Fruit fly (Drosophila melanogaster) whole organism, embryonic: ENCODE measurements around the gene bun.

Experiments used
- CG1602 ChIP-seq: fragments of 200-800 bp; sonication (Bioruptor generic); optimal IDR thresholded peaks from 3 replicates; lab custom pipeline; 2016; ENCODE audit warnings: missing biosample characterization, missing genetic modification characterization
- CG16779 ChIP-seq: fragments of 200-800 bp; sonication (Bioruptor generic); IDR thresholded peaks from 2 replicates; pipeline ENCODE4 v1.3.6; 2022; ENCODE audit warnings: missing biosample characterization, missing genetic modification characterization
- CG17612 ChIP-seq: fragments of 200-800 bp; sonication (Bioruptor generic); IDR thresholded peaks from 2 replicates; pipeline ENCODE4 v1.3.6; 2022; ENCODE audit warnings: missing biosample characterization, missing genetic modification characterization
- h ChIP-seq: fragments of >200 bp; optimal IDR thresholded peaks from 2 replicates; lab custom pipeline; 2017
- insv ChIP-seq, 2 experiments: fragments of 200-800 bp; sonication (Bioruptor generic); optimal IDR thresholded peaks; 3 replicates each; lab custom pipeline; 2016 to 2018; ENCODE audit warnings: missing biosample characterization in 2 of 2, missing genetic modification characterization in 2 of 2
- kah ChIP-seq: fragments of 200-800 bp; sonication (Bioruptor generic); optimal IDR thresholded peaks from 2 replicates; lab custom pipeline; 2018; ENCODE audit warnings: missing biosample characterization, mild to moderate bottlenecking, missing genetic modification characterization

DNA sequence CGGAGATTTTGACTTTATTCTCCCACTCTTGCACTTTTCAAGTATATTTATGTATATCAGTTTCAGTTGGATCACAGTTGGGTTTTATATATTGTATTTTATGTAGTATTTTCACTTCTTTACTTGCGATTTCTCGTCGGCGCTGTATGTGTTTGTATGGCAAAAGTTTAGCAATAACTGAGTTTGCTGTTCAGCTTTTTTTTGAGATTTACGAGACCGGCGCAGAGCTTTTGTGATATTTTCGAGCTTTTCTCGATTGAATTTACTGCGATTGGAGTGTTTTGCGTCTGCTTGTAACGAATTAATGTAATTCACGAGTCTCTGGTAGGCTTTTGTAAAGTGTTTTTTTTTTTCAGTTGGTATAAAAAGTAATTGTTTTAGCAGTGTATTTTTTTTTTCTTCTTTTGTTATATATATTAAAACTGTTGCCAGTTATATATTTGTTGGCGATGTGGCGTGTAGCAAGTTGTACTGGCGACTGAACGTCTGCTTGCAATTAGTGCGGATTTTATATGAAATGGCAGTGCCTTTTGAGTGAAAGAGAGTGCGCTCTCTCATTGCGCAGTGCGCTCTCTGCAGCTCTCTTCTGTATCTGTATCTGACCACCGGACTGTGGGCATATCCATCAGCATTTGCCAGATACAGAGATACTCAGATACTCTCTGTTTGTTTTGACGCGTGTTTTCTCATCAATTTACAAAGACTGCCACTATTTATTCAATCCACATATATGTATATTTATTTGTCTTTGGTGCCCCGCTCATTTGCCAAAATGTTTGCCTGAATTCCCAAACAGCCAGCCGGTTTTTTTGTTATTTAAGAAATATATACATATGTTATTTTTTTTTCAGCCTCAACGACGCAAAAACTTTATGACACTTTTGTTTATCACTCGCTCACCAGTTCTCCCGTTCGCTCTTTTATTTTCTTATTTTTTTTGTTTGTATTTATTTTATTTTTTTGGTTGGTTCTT is 85.4 kb downstream of the bun start:
- TF ChIP-seq insv (GFP tag; optimal IDR thresholded peaks at IDR 0.05; lab: Kevin White, UChicago) (peak in 1 of 2 experiments; percentile 68), CG16779 (GFP tag; lab: Robert Waterston, UW) (no peak), h (no peak), kah (GFP tag; lab: Kevin White, UChicago) (peak; percentile 78), CG17612 (GFP tag; lab: Robert Waterston, UW) (no peak), CG1602 (GFP tag; lab: Kevin White, UChicago) (no peak)
